Worm (Caenorhabditis elegans): ENCODE measurements around the gene C08E8.2.

C08E8.2 gene

DNA sequence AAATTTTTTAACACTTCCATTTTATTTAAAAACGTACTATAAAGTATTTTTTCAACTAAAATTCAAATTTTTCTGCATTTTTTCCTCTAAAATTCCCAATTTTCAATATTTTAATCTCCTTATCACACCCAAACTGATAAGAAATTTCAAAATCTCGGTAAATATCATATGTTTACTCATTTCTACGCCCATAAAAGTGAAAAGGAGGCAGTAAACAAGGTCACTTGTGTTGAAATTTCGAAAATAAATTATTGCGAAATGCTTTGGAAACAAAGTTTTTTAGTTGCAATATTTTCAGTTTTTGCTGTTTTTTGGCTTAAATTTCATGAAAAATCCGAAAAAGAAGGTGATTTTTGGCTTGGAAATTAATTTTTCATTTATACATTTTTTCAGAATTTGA, 15.9 kb upstream of the C08E8.2 start, which contains the start of gene C08E8.4:
Gene C08E8.4, plus strand, starts transcription at position 268 of the 400 bp plus-strand sequence.
- no peak for TF ChIP-seq let-607 (tag; optimal IDR thresholded peaks at IDR 0.05)
- TF ChIP-seq cebp-1 (GFP tag; IDR thresholded peaks at IDR 0.05), result peak; percentile 89
- TF ChIP-seq cebp-1 (tag; optimal IDR thresholded peaks at IDR 0.05), result peak; percentile 97

DNA sequence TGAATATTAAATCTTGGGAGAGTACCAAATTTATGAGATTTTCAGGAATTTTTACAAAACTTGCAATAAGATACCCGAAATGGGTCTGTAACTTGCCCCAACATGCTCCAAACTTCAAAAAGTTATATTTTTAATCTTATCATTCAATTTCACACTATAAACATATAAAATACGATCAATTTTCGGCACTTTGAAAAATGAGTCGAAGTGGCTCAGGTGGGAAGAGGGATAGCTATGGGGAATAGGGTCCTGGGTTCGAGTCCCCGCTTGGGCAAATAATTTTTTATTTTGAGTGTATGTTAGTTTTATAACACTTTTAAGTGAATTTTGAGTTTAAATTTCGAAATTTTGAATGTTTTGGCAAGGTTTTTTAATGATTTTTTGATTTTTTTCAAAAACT, 15.4 kb upstream of the C08E8.2 start:
- TF ChIP-seq rpc-1 (optimal IDR thresholded peaks at IDR 0.05) (peak; percentile 43), rpc-1 (tag; optimal IDR thresholded peaks at IDR 0.05) (peak; percentile 57), tbp1 (GFP tag; optimal IDR thresholded peaks at IDR 0.05) (peak; percentile 75), Y67H2A.10 (GFP tag; conservative IDR thresholded peaks at IDR 0.05) (no peak), B0261.1 (tag; optimal IDR thresholded peaks at IDR 0.05) (peak; percentile 30)

DNA sequence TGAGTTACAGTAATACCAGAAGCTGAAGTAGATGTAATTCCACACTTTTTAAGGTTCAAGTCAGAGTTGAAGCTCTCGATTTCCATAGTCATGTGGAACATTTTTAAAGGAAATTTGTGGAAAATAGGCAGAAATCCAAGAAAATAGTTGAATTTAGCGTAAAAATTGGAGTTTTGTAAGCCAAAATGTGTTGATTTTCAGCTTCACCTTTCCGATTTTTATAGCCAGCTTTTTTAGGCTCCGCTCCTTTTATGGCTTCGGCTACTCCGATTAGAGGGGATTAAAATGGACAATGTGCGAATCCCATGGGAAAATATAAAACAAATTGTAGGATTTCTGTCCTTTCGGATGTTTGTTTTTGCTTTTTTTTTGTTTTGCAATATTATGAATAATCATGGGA, 12.7 kb upstream of the C08E8.2 start, which contains the start of gene C08E8.6:
Gene C08E8.6, minus strand, starts transcription at position 101 of the 400 bp plus-strand sequence.
- TF ChIP-seq dox-1 (GFP tag; IDR thresholded peaks at IDR 0.05), result no peak
- no peak for TF ChIP-seq efl-1 (GFP tag; optimal IDR thresholded peaks at IDR 0.05)
- no peak for TF ChIP-seq cebp-2 (GFP tag; IDR thresholded peaks at IDR 0.05)
- no peak for TF ChIP-seq ccch-3 (GFP tag; optimal IDR thresholded peaks at IDR 0.05)
- TF ChIP-seq hlh-12 (tag; optimal IDR thresholded peaks at IDR 0.05), result no peak
- no peak for TF ChIP-seq F33H1.4 (GFP tag; IDR thresholded peaks at IDR 0.05)
- TF ChIP-seq hmg-1.2 (GFP tag; IDR thresholded peaks at IDR 0.05), result no peak
- no peak for TF ChIP-seq dpff-1 (tag; optimal IDR thresholded peaks at IDR 0.05)
- TF ChIP-seq madf-8 (GFP tag; conservative IDR thresholded peaks at IDR 0.05), result no peak
- TF ChIP-seq die-1 (tag; optimal IDR thresholded peaks at IDR 0.05), result no peak
- TF ChIP-seq mes-4 (tag; optimal IDR thresholded peaks at IDR 0.05), result no peak
- TF ChIP-seq xnd-1 (tag; optimal IDR thresholded peaks at IDR 0.05), result no peak
- TF ChIP-seq mel-28 (tag; optimal IDR thresholded peaks at IDR 0.05; ENCODE audit: borderline replicate concordance), result no peak

DNA sequence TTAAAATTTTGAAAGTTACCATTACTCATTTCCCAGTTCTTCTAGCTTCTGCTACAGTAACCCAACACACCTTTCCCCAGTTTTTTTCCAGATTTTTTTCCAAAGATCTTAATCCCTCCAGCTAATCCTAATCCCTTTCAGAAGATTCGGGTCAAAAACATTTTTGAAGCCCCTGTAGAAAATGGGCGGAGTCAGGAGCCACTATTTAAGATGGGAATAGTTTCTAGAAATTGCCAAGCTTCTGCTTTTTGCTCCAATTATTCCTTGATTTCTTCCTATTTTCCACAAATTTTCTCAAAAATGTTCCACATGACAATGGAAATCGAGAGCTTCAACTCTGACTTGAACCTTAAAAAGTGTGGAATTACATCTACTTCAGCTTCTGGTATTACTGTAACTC, 8.9 kb upstream of the C08E8.2 start, which contains the start of gene C08E8.9:
Gene C08E8.9, plus strand, starts transcription at position 301 of the 400 bp plus-strand sequence.
- TF ChIP-seq F23B12.7 (tag; optimal IDR thresholded peaks at IDR 0.05; ENCODE audit: insufficient read depth) (no peak), die-1 (tag; optimal IDR thresholded peaks at IDR 0.05) (no peak), ztf-22 (GFP tag; optimal IDR thresholded peaks at IDR 0.05) (no peak), madf-6 (GFP tag; IDR thresholded peaks at IDR 0.05) (no peak), madf-8 (GFP tag; conservative IDR thresholded peaks at IDR 0.05) (no peak), sptf-2 (GFP tag; optimal IDR thresholded peaks at IDR 0.05) (no peak), hlh-12 (tag; optimal IDR thresholded peaks at IDR 0.05) (no peak), ama-1 (optimal IDR thresholded peaks at IDR 0.05) (no peak), ama-1 (GFP tag; optimal IDR thresholded peaks at IDR 0.05) (no peak), nhr-27 (tag; optimal IDR thresholded peaks at IDR 0.05) (no peak), fkh-3 (tag; optimal IDR thresholded peaks at IDR 0.05) (no peak), pha-4 (tag; optimal IDR thresholded peaks at IDR 0.05) (no peak), ceh-91 (GFP tag; IDR thresholded peaks at IDR 0.05) (no peak), C17E4.6 (GFP tag; IDR thresholded peaks at IDR 0.05) (no peak), ZK185.1 (tag; optimal IDR thresholded peaks at IDR 0.05; ENCODE audit: poor library complexity, severe bottlenecking) (no peak), dox-1 (GFP tag; IDR thresholded peaks at IDR 0.05) (no peak), nfyb-1 (GFP tag; IDR thresholded peaks at IDR 0.05) (no peak), F39B2.1 (GFP tag; IDR thresholded peaks at IDR 0.05) (no peak), snpc-1.1 (tag; optimal IDR thresholded peaks at IDR 0.05; ENCODE audit: insufficient read depth) (no peak), F49E8.2 (tag; optimal IDR thresholded peaks at IDR 0.05; ENCODE audit: insufficient read depth) (no peak)

Data from whole organism, young adult.